Fruit fly (Drosophila melanogaster) S2 (cell line): ENCODE data around the gene CG9550.

Experiments
- CG8478 ChIP-seq: fragments of >200 bp; optimal IDR thresholded peaks from 2 replicates; lab custom pipeline; 2018
- CTCF ChIP-seq, 2 experiments: fragments of >200 bp; optimal IDR thresholded peaks; 2 replicates each; lab custom pipeline; 2018

DNA sequence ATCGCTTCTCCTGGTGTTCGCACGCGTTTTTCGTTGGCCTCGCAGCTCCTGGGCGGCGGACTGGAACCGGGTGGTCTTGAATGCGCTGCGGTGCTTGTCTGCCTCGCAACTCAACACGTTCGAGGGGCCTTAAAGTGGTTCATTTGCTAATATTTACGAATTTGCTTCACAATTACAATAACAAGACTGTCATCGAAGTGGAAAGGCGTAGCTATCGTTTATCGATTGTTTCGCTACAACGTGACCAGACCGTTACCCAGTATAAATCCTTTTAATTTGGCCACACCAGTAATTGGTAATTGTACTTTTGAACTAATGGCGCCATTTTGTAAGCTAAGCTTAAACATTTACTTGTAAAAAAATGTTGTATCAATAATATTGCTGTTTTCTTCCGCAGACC is 20.1 kb upstream of the CG9550 start, which contains the start of gene CG9536:
- no peak for TF ChIP-seq CTCF (optimal IDR thresholded peaks at IDR 0.05; lab: Kevin White, UChicago)
- no peak for TF ChIP-seq CG8478
